Fruit fly (Drosophila melanogaster) whole organism, embryonic: ENCODE data around the gene CG14277.
A peak's percentile ranks its signal among the peaks of the same experiment; 100 is the strongest.

Experiments
- Abd-B ChIP-seq: fragments of 200-800 bp; sonication (Bioruptor generic); optimal IDR thresholded peaks from 2 replicates; lab custom pipeline; 2018; ENCODE audit warnings: missing biosample characterization, mild to moderate bottlenecking, missing genetic modification characterization, moderate library complexity
- BEAF-32 ChIP-seq: fragments of 200-800 bp; sonication (Bioruptor generic); optimal IDR thresholded peaks from 3 replicates; lab custom pipeline; 2017; ENCODE audit warnings: missing biosample characterization, missing genetic modification characterization, mild to moderate bottlenecking, moderate library complexity, missing genetic modification reagents
- CG10462 ChIP-seq: fragments of 200-800 bp; sonication (Bioruptor generic); optimal IDR thresholded peaks from 2 replicates; lab custom pipeline; 2016; ENCODE audit warnings: missing biosample characterization, missing genetic modification characterization
- CG11456 ChIP-seq: fragments of 200-800 bp; sonication (Bioruptor generic); IDR thresholded peaks from 3 replicates; pipeline ENCODE4 v1.3.6; 2022; ENCODE audit warnings: missing biosample characterization, missing genetic modification characterization
- CG11695 ChIP-seq: fragments of 200-800 bp; sonication (Bioruptor generic); IDR thresholded peaks from 3 replicates; pipeline ENCODE4 v1.3.6; 2022; ENCODE audit warnings: missing biosample characterization, missing genetic modification characterization
- CG1233 ChIP-seq: fragments of 200-800 bp; sonication (Bioruptor generic); optimal IDR thresholded peaks from 4 replicates; lab custom pipeline; 2018; ENCODE audit warnings: missing biosample characterization, mild to moderate bottlenecking, missing genetic modification characterization
- CG12744 ChIP-seq: fragments of 200-800 bp; sonication (Bioruptor generic); optimal IDR thresholded peaks from 2 replicates; lab custom pipeline; 2016; ENCODE audit warnings: missing biosample characterization, missing genetic modification characterization
- CG13123 ChIP-seq: fragments of 200-800 bp; sonication (Bioruptor generic); optimal IDR thresholded peaks from 2 replicates; lab custom pipeline; 2016; ENCODE audit warnings: missing biosample characterization, missing genetic modification characterization
- CG13775 ChIP-seq: fragments of 200-800 bp; sonication (Bioruptor generic); optimal IDR thresholded peaks from 3 replicates; lab custom pipeline; 2017; ENCODE audit warnings: missing biosample characterization, mild to moderate bottlenecking, missing genetic modification characterization
- CG14710 ChIP-seq: fragments of 200-800 bp; sonication (Bioruptor generic); optimal IDR thresholded peaks from 3 replicates; lab custom pipeline; 2019; ENCODE audit warnings: missing biosample characterization, mild to moderate bottlenecking, missing genetic modification characterization, moderate library complexity
- CG1832 ChIP-seq: fragments of 200-800 bp; sonication (Bioruptor generic); optimal IDR thresholded peaks from 2 replicates; lab custom pipeline; 2017; ENCODE audit warnings: missing biosample characterization, mild to moderate bottlenecking, missing genetic modification characterization, inconsistent platforms
- CG2129 ChIP-seq: fragments of 200-800 bp; sonication (Bioruptor generic); IDR thresholded peaks from 2 replicates; pipeline ENCODE4 v1.3.6; 2022; ENCODE audit warnings: missing biosample characterization, missing genetic modification characterization; ENCODE audit not compliant: partially characterized antibody
- CG3163 ChIP-seq: fragments of 200-800 bp; sonication (Bioruptor generic); optimal IDR thresholded peaks from 3 replicates; lab custom pipeline; 2016; ENCODE audit warnings: missing biosample characterization, missing genetic modification characterization
- CG34224 ChIP-seq: fragments of 200-800 bp; sonication (Bioruptor generic); IDR thresholded peaks from 3 replicates; pipeline ENCODE4 v1.3.6; 2022; ENCODE audit warnings: missing biosample characterization, missing genetic modification characterization; ENCODE audit not compliant: partially characterized antibody
- CG6272 ChIP-seq: fragments of 200-800 bp; sonication (Bioruptor generic); IDR thresholded peaks from 2 replicates; pipeline ENCODE4 v1.3.6; 2022; ENCODE audit warnings: missing biosample characterization, missing genetic modification characterization
- CG7556 ChIP-seq: fragments of 200-800 bp; sonication (Bioruptor generic); optimal IDR thresholded peaks from 2 replicates; lab custom pipeline; 2017; ENCODE audit warnings: missing biosample characterization, mild to moderate bottlenecking, missing genetic modification characterization
- CG7839 ChIP-seq: fragments of 200-800 bp; sonication (Bioruptor generic); optimal IDR thresholded peaks from 3 replicates; lab custom pipeline; 2018; ENCODE audit warnings: missing biosample characterization, mild to moderate bottlenecking, missing genetic modification characterization, moderate library complexity
- CG8478 ChIP-seq: fragments of >200 bp; optimal IDR thresholded peaks from 2 replicates; lab custom pipeline; 2018
- CG9215 ChIP-seq: fragments of 200-800 bp; sonication (Bioruptor generic); IDR thresholded peaks from 2 replicates; pipeline ENCODE4 v1.3.6; 2022; ENCODE audit warnings: missing biosample characterization, missing genetic modification characterization
- Deaf1 ChIP-seq: fragments of 200-800 bp; optimal IDR thresholded peaks from 3 replicates; lab custom pipeline; 2019; ENCODE audit warnings: missing biosample characterization, mild to moderate bottlenecking, missing genetic modification characterization, moderate library complexity
- Dip2 ChIP-seq: fragments of 200-800 bp; sonication (Bioruptor generic); IDR thresholded peaks from 2 replicates; pipeline ENCODE4 v1.3.6; 2022; ENCODE audit warnings: missing biosample characterization, missing genetic modification characterization
- Fer1 ChIP-seq: fragments of 200-800 bp; sonication (Bioruptor generic); optimal IDR thresholded peaks from 2 replicates; lab custom pipeline; 2017; ENCODE audit warnings: missing biosample characterization, mild to moderate bottlenecking, missing genetic modification characterization
- Hand ChIP-seq: fragments of 200-800 bp; sonication (Bioruptor generic); optimal IDR thresholded peaks from 2 replicates; lab custom pipeline; 2017; ENCODE audit warnings: mild to moderate bottlenecking, missing biosample characterization, missing genetic modification reagents, missing genetic modification characterization
- HmgD ChIP-seq: fragments of 200-800 bp; sonication (Bioruptor generic); optimal IDR thresholded peaks from 3 replicates; lab custom pipeline; 2016; ENCODE audit warnings: missing biosample characterization, missing genetic modification characterization
- Hmx ChIP-seq: fragments of 200-800 bp; sonication (Bioruptor generic); optimal IDR thresholded peaks from 2 replicates; lab custom pipeline; 2016; ENCODE audit warnings: missing biosample characterization, missing genetic modification characterization
- YL-1 ChIP-seq: fragments of 200-800 bp; sonication (Bioruptor generic); optimal IDR thresholded peaks from 3 replicates; lab custom pipeline; 2017; ENCODE audit warnings: missing biosample characterization, mild to moderate bottlenecking, missing genetic modification characterization
- bowl ChIP-seq: fragments of 200-800 bp; sonication (Bioruptor generic); IDR thresholded peaks from 2 replicates; pipeline ENCODE4 v1.3.6; 2022; ENCODE audit warnings: missing biosample characterization, missing genetic modification characterization
- cad ChIP-seq: fragments of >200 bp; optimal IDR thresholded peaks from 2 replicates; lab custom pipeline; 2017; ENCODE audit warnings: missing biosample characterization, missing genetic modification characterization
- cato ChIP-seq: fragments of 200-800 bp; sonication (Bioruptor generic); optimal IDR thresholded peaks from 2 replicates; lab custom pipeline; 2016; ENCODE audit warnings: missing biosample characterization, missing genetic modification characterization, borderline replicate concordance
- chif ChIP-seq, 2 experiments: fragments of 200-800 bp; sonication (Bioruptor generic); optimal IDR thresholded peaks; 3 replicates each; lab custom pipeline; 2016; ENCODE audit warnings: missing biosample characterization in 2 of 2, missing genetic modification characterization in 2 of 2
- dati ChIP-seq: fragments of 200-800 bp; sonication (Bioruptor generic); IDR thresholded peaks from 2 replicates; pipeline ENCODE4 v1.3.6; 2022; ENCODE audit warnings: missing biosample characterization, missing genetic modification characterization
- eve ChIP-seq, 2 experiments: fragments of >200 bp; optimal IDR thresholded peaks; 2 replicates each; lab custom pipeline; 2017; ENCODE audit warnings: missing biosample characterization in 2 of 2, missing genetic modification characterization in 2 of 2
- fd96Cb ChIP-seq: fragments of 200-800 bp; sonication (Bioruptor generic); optimal IDR thresholded peaks from 2 replicates; lab custom pipeline; 2018; ENCODE audit warnings: missing biosample characterization, mild to moderate bottlenecking, missing genetic modification characterization, moderate library complexity
- gcm ChIP-seq: fragments of 200-800 bp; sonication (Bioruptor generic); optimal IDR thresholded peaks from 2 replicates; lab custom pipeline; 2019; ENCODE audit warnings: missing biosample characterization, mild to moderate bottlenecking, missing genetic modification characterization, moderate library complexity
- gro ChIP-seq: fragments of 200-800 bp; sonication (Bioruptor generic); optimal IDR thresholded peaks from 2 replicates; lab custom pipeline; 2016; ENCODE audit warnings: missing biosample characterization, missing genetic modification characterization
- ind ChIP-seq: fragments of 200-800 bp; sonication (Bioruptor generic); optimal IDR thresholded peaks from 3 replicates; lab custom pipeline; 2016; ENCODE audit warnings: missing biosample characterization, missing genetic modification characterization
- kni ChIP-seq: fragments of 200-800 bp; sonication (Bioruptor generic); optimal IDR thresholded peaks from 3 replicates; lab custom pipeline; 2017; ENCODE audit warnings: mild to moderate bottlenecking, missing biosample characterization, missing genetic modification reagents, missing genetic modification characterization
- luna ChIP-seq: fragments of 200-800 bp; sonication (Bioruptor generic); optimal IDR thresholded peaks from 2 replicates; lab custom pipeline; 2016; ENCODE audit warnings: missing biosample characterization, missing genetic modification characterization
- nmo ChIP-seq: fragments of 200-800 bp; sonication (Bioruptor generic); optimal IDR thresholded peaks from 2 replicates; lab custom pipeline; 2018; ENCODE audit warnings: missing biosample characterization, mild to moderate bottlenecking, missing genetic modification characterization, moderate library complexity
- odd ChIP-seq: fragments of 200-800 bp; sonication (Bioruptor generic); optimal IDR thresholded peaks from 2 replicates; lab custom pipeline; 2017; ENCODE audit warnings: missing biosample characterization, mild to moderate bottlenecking, missing genetic modification characterization
- scrt ChIP-seq: fragments of 200-800 bp; sonication (Bioruptor generic); optimal IDR thresholded peaks from 2 replicates; lab custom pipeline; 2018; ENCODE audit warnings: missing biosample characterization, mild to moderate bottlenecking, missing genetic modification characterization, moderate library complexity
- seq ChIP-seq: fragments of 200-800 bp; sonication (Bioruptor generic); IDR thresholded peaks from 2 replicates; pipeline ENCODE4 v1.3.6; 2022; ENCODE audit warnings: missing biosample characterization, missing genetic modification characterization
- sim ChIP-seq: fragments of 200-800 bp; sonication (Bioruptor generic); IDR thresholded peaks from 2 replicates; pipeline ENCODE4 v1.3.6; 2022; ENCODE audit warnings: missing biosample characterization, missing genetic modification characterization
- sima ChIP-seq: fragments of 200-800 bp; sonication (Bioruptor generic); optimal IDR thresholded peaks from 2 replicates; lab custom pipeline; 2016; ENCODE audit warnings: missing biosample characterization, missing genetic modification characterization
- slp2 ChIP-seq: fragments of 200-800 bp; sonication (Bioruptor generic); optimal IDR thresholded peaks from 2 replicates; lab custom pipeline; 2016; ENCODE audit warnings: missing biosample characterization, missing genetic modification characterization
- tup ChIP-seq: fragments of 200-800 bp; sonication (Bioruptor generic); optimal IDR thresholded peaks from 2 replicates; lab custom pipeline; 2016; ENCODE audit warnings: missing biosample characterization, mild to moderate bottlenecking, missing genetic modification characterization, moderate library complexity
- unc-4 ChIP-seq: fragments of 200-800 bp; sonication (Bioruptor generic); IDR thresholded peaks from 2 replicates; pipeline ENCODE4 v1.3.6; 2022; ENCODE audit warnings: missing biosample characterization, missing genetic modification characterization; ENCODE audit not compliant: partially characterized antibody
- unpg ChIP-seq: fragments of 200-800 bp; sonication (Bioruptor generic); optimal IDR thresholded peaks from 3 replicates; lab custom pipeline; 2018; ENCODE audit warnings: missing biosample characterization, mild to moderate bottlenecking, missing genetic modification characterization, moderate library complexity
- vvl ChIP-seq: fragments of 200-800 bp; sonication (Bioruptor generic); IDR thresholded peaks from 2 replicates; pipeline ENCODE4 v1.3.6; 2022; ENCODE audit warnings: missing biosample characterization, missing genetic modification characterization
- zen2 ChIP-seq: fragments of 200-800 bp; sonication (Bioruptor generic); IDR thresholded peaks from 3 replicates; pipeline ENCODE4 v1.3.6; 2022; ENCODE audit warnings: missing biosample characterization, missing genetic modification characterization; ENCODE audit not compliant: partially characterized antibody

CG14277 gene

dm6 chr2L:8284913-8285619 lies 42.8 kb downstream of the CG14277 start (continued):
- TF ChIP-seq unc-4 (no peak), unpg (GFP tag; lab: Kevin White, UChicago) (peak; percentile 38), sima (GFP tag; lab: Kevin White, UChicago) (no peak), CG34224 (no peak), slp2 (GFP tag; lab: Kevin White, UChicago) (no peak), CG1233 (GFP tag; lab: Kevin White, UChicago) (no peak), CG6272 (GFP tag; lab: Robert Waterston, UW) (no peak), seq (no peak), chif (GFP tag; optimal IDR thresholded peaks at IDR 0.05; lab: Kevin White, UChicago) (no peak), ind (GFP tag; lab: Kevin White, UChicago) (no peak), cad (GFP tag; lab: Kevin White, UChicago) (no peak), tup (no peak), CG10462 (GFP tag; lab: Kevin White, UChicago) (no peak), kni (GFP tag; lab: Kevin White, UChicago) (peak; percentile 40), CG13123 (GFP tag; lab: Kevin White, UChicago) (no peak), CG12744 (no peak), CG9215 (GFP tag; lab: Robert Waterston, UW) (no peak), CG1832 (no peak), vvl (GFP tag; lab: Robert Waterston, UW) (no peak), CG13775 (GFP tag; lab: Kevin White, UChicago) (no peak), fd96Cb (tag; lab: Kevin White, UChicago) (peak; percentile 31), HmgD (no peak), CG3163 (GFP tag; lab: Kevin White, UChicago) (no peak), luna (GFP tag; lab: Kevin White, UChicago) (no peak), Deaf1 (tag; lab: Kevin White, UChicago) (no peak), nmo (GFP tag; lab: Kevin White, UChicago) (peak; percentile 33), BEAF-32 (GFP tag; lab: Kevin White, UChicago) (no peak), Abd-B (peak; percentile 3), CG11456 (GFP tag; lab: Robert Waterston, UW) (no peak), Hand (no peak), cato (no peak), gcm (no peak), bowl (GFP tag; lab: Robert Waterston, UW) (no peak), YL-1 (no peak), CG14710 (no peak), Dip2 (GFP tag; lab: Robert Waterston, UW) (no peak), eve (GFP tag; optimal IDR thresholded peaks at IDR 0.05; lab: Kevin White, UChicago) (peak in 1 of 2 experiments; percentile 80), gro (GFP tag; lab: Kevin White, UChicago) (no peak), scrt (GFP tag; lab: Kevin White, UChicago) (no peak), Hmx (no peak), CG11695 (GFP tag; lab: Robert Waterston, UW) (no peak), CG8478 (lab: Kevin White, UChicago) (no peak), odd (GFP tag; lab: Kevin White, UChicago) (peak; percentile 4), dati (GFP tag; lab: Robert Waterston, UW) (no peak), CG7839 (tag; lab: Kevin White, UChicago) (peak; percentile 41), CG7556 (GFP tag; lab: Kevin White, UChicago) (peak; percentile 22), sim (GFP tag; lab: Robert Waterston, UW) (no peak), zen2 (GFP tag; lab: Robert Waterston, UW) (no peak), Fer1 (GFP tag; lab: Kevin White, UChicago) (peak; percentile 23), CG2129 (GFP tag; lab: Robert Waterston, UW) (no peak)
